Fruit fly (Drosophila melanogaster) whole organism, pupa: Measurements from ENCODE around the gene CG33270.

Source experiments
- CG10348 ChIP-seq: fragments of 200-800 bp; sonication (Bioruptor generic); IDR thresholded peaks from 2 replicates; pipeline ENCODE4 v1.3.6; 2022; ENCODE audit warnings: missing biosample characterization, missing genetic modification characterization
- CG12605 ChIP-seq: fragments of 200-800 bp; sonication (Bioruptor generic); IDR thresholded peaks from 2 replicates; pipeline ENCODE4 v1.3.6; 2022; ENCODE audit warnings: missing biosample characterization, missing genetic modification characterization
- CG13204 ChIP-seq: fragments of 200-800 bp; sonication (Bioruptor generic); optimal IDR thresholded peaks from 2 replicates; lab custom pipeline; 2018; ENCODE audit warnings: missing biosample characterization, mild to moderate bottlenecking, missing genetic modification characterization, moderate library complexity
- CG14655 ChIP-seq: fragments of 200-800 bp; sonication (Bioruptor generic); optimal IDR thresholded peaks from 3 replicates; lab custom pipeline; 2017; ENCODE audit warnings: mild to moderate bottlenecking, missing biosample characterization, missing genetic modification reagents, missing genetic modification characterization
- CG15710 ChIP-seq: fragments of 200-800 bp; sonication (Bioruptor generic); optimal IDR thresholded peaks from 2 replicates; lab custom pipeline; 2018; ENCODE audit warnings: missing biosample characterization, mild to moderate bottlenecking, missing genetic modification characterization, moderate library complexity
- CG17806 ChIP-seq: fragments of 200-800 bp; sonication (Bioruptor generic); optimal IDR thresholded peaks from 2 replicates; lab custom pipeline; 2018; ENCODE audit warnings: missing biosample characterization, mild to moderate bottlenecking, missing genetic modification characterization, moderate library complexity
- CG32121 ChIP-seq: fragments of 200-800 bp; sonication (Bioruptor generic); IDR thresholded peaks from 2 replicates; pipeline ENCODE4 v1.3.6; 2022; ENCODE audit warnings: missing biosample characterization, missing genetic modification characterization
- CG34367 ChIP-seq: fragments of 200-800 bp; sonication (Bioruptor generic); optimal IDR thresholded peaks from 2 replicates; lab custom pipeline; 2018; ENCODE audit warnings: missing biosample characterization, mild to moderate bottlenecking, missing genetic modification characterization
- CG4496 ChIP-seq: fragments of 200-800 bp; sonication (Bioruptor generic); IDR thresholded peaks from 3 replicates; pipeline ENCODE4 v1.3.6; 2022; ENCODE audit warnings: missing biosample characterization, missing genetic modification characterization
- CG8159 ChIP-seq: fragments of 200-800 bp; sonication (Bioruptor generic); optimal IDR thresholded peaks from 3 replicates; lab custom pipeline; 2018; ENCODE audit warnings: missing biosample characterization, mild to moderate bottlenecking, missing genetic modification characterization, moderate library complexity
- CG8301 ChIP-seq: fragments of 200-800 bp; sonication (Bioruptor generic); optimal IDR thresholded peaks from 2 replicates; lab custom pipeline; 2018; ENCODE audit warnings: missing biosample characterization, mild to moderate bottlenecking, missing genetic modification characterization
- CG9948 ChIP-seq: fragments of 200-800 bp; sonication (Bioruptor generic); optimal IDR thresholded peaks from 2 replicates; lab custom pipeline; 2018; ENCODE audit warnings: missing biosample characterization, mild to moderate bottlenecking, missing genetic modification characterization, moderate library complexity
- D1 ChIP-seq: fragments of 200-800 bp; sonication (Bioruptor generic); optimal IDR thresholded peaks from 2 replicates; lab custom pipeline; 2018; ENCODE audit warnings: missing biosample characterization, mild to moderate bottlenecking, missing genetic modification characterization, moderate library complexity
- EcR ChIP-seq: fragments of 200-800 bp; sonication (Bioruptor generic); optimal IDR thresholded peaks from 3 replicates; lab custom pipeline; 2019; ENCODE audit warnings: missing biosample characterization, missing genetic modification characterization, mild to moderate bottlenecking, moderate library complexity, missing genetic modification reagents
- Ets98B ChIP-seq: fragments of 200-800 bp; sonication (Bioruptor generic); IDR thresholded peaks from 2 replicates; pipeline ENCODE4 v1.3.6; 2022; ENCODE audit warnings: missing biosample characterization, missing genetic modification characterization
- Pif1A ChIP-seq: fragments of 200-800 bp; sonication (Bioruptor generic); optimal IDR thresholded peaks from 3 replicates; lab custom pipeline; 2016; ENCODE audit warnings: missing biosample characterization, missing genetic modification characterization
- Pif1B ChIP-seq: fragments of 200-800 bp; sonication (Bioruptor generic); optimal IDR thresholded peaks from 3 replicates; lab custom pipeline; 2016; ENCODE audit warnings: missing biosample characterization, missing genetic modification characterization
- Snoo ChIP-seq: fragments of 200-800 bp; sonication (Bioruptor generic); optimal IDR thresholded peaks from 3 replicates; lab custom pipeline; 2017; ENCODE audit warnings: missing biosample characterization, mild to moderate bottlenecking, missing genetic modification characterization, inconsistent platforms
- fd96Ca ChIP-seq: fragments of 200-800 bp; sonication (Bioruptor generic); IDR thresholded peaks from 3 replicates; pipeline ENCODE4 v1.3.6; 2022; ENCODE audit warnings: missing biosample characterization, missing genetic modification characterization
- gl ChIP-seq: fragments of 200-800 bp; sonication (Bioruptor generic); optimal IDR thresholded peaks from 2 replicates; lab custom pipeline; 2018; ENCODE audit warnings: missing biosample characterization, mild to moderate bottlenecking, missing genetic modification characterization
- rn ChIP-seq: fragments of 200-800 bp; sonication (Bioruptor generic); IDR thresholded peaks from 2 replicates; pipeline ENCODE4 v1.3.6; 2022; ENCODE audit warnings: missing biosample characterization, missing genetic modification characterization

Gene CG33270

dm6 chr3L:11550359-11551056 is 27.9 kb downstream of the CG33270 start:
- TF ChIP-seq CG34367 (tag; lab: Kevin White, UChicago) (no peak), CG32121 (GFP tag; lab: Robert Waterston, UW) (no peak), CG14655 (GFP tag; lab: Kevin White, UChicago) (peak; percentile 16), CG4496 (0 out of 3 replicates have a peak, but pooled peaks have one; percentile 10)

- TF ChIP-seq CG34367 (tag; lab: Kevin White, UChicago) (no peak), Ets98B (GFP tag; lab: Robert Waterston, UW) (peak; percentile 51), CG12605 (peak; percentile 58), fd96Ca (GFP tag; lab: Robert Waterston, UW) (0 out of 3 replicates have a peak, but pooled peaks have one; percentile 37)
These were observed 29.0 kb downstream of the CG33270 start for dm6 chr3L:11549432-11549831.

DNA sequence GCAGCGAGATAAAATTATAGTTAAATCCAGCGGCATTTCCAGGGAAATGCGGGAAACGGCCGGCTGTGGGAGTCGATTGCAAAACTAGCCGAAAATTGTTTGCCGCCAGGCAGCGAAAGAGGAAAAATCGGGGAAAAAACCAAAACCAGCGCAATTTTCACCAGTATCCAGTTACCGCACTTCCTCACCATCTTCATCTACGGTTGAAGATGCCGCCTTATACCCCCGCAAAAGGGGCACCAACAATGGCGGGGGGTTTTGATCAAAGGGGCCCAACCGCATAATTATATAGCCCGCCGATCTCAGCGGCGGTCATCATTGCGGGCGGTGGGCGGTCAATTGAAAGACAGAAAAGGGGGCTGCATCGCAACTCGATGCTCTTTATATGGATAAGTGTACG is 30.4 kb downstream of the CG33270 start:
- no peak for TF ChIP-seq D1

DNA sequence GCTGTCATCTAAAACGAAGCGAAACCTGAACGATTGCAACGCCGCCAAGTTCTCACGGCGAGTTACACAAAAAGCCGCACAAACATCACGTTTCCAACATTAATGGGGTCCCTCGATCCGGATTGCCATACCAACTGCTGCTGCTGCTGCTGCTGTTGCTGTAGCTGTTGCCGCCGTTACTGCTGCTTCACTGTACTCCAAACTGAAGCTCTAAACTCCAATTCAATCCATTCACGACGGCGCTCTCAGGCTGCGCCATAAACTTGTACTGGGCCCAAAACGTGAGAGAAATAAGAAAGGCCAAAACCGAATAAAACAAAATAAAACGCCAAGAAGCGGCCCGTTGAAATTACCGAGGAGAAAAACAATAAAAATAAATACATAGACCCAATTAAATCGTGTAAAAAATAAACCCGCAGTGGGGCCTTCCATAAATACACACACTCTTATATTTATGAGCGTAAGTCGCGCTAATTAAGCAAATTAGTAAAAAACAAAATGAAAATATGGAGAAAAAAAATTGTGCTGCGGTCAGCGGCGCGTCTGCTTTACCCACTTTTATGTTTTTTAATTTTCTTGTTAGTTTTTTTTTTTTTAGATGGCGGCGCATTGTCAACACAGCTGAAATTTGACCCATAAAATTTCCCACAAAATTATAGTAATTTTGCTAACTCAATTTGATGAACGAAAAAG is 31.0 kb downstream of the CG33270 start:
- TF ChIP-seq Pif1A (GFP tag; lab: Kevin White, UChicago) (no peak), EcR (GFP tag; lab: Kevin White, UChicago) (no peak), CG32121 (GFP tag; lab: Robert Waterston, UW) (no peak; the same call in 1 of the 2 replicates), Ets98B (GFP tag; lab: Robert Waterston, UW) (peak; percentile 13; the same call in 1 of the 2 replicates), CG8301 (tag; lab: Kevin White, UChicago) (no peak)

DNA sequence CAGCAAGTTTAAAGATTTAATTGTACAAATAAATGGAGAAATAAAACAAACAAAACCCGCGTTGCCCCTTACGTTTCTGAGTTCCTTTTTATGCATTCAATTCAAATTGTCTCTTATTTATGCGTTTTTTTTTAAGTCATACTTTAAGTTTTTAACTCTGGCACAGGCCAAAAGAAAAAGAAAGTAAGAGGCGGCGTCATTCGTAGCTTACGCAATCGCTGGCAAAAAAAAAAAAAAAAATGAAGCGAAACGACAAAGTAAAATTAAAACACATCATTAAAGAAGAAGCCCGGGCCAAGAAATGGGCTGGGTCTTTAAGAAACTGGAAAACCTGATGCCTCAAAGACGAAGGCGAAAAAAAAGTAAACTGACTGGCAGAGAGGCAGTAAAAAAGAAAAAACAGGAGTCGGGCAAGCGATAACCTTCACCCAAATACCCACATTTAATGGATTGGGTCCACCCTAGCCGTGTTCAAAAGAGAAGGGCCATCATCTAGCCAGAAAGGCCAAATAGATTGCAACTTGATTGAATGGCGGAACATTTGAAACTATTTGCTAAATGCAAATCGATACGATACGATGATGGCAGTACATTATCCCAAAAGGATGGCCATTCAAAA is 34.6 kb downstream of the CG33270 start:
- TF ChIP-seq Ets98B (GFP tag; lab: Robert Waterston, UW) (no peak), CG12605 (no peak), Snoo (tag; lab: Kevin White, UChicago) (no peak), CG34367 (tag; lab: Kevin White, UChicago) (no peak), CG9948 (tag; lab: Kevin White, UChicago) (no peak), CG8301 (tag; lab: Kevin White, UChicago) (no peak), CG13204 (no peak), Pif1B (no peak), CG15710 (tag; lab: Kevin White, UChicago) (no peak), CG14655 (GFP tag; lab: Kevin White, UChicago) (no peak), CG17806 (tag; lab: Kevin White, UChicago) (no peak), CG8159 (peak; percentile 83), CG32121 (GFP tag; lab: Robert Waterston, UW) (no peak), CG4496 (0 out of 3 replicates have a peak, but pooled peaks have one; percentile 22), CG10348 (no peak), rn (GFP tag; lab: Robert Waterston, UW) (no peak), gl (tag; lab: Kevin White, UChicago) (no peak)

DNA sequence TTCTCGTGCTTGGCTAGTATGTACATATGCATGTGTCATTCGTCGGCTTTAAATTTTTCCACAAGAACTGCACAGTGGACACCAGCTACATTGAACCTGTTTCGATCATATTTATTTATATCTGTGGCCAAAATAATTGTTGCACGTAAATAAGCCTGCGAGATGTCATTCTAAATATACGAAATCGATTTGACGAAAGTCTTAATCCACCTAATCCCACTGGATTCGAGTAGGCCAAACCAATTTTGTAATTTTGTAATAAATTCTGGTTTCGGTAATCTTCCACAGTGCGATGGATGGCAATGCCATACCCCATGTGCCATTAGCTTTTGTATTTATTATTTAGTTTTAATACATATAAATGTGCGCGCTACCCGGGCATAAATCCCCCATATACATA is 35.5 kb downstream of the CG33270 start:
- TF ChIP-seq EcR (GFP tag; lab: Kevin White, UChicago) (no peak), CG17806 (tag; lab: Kevin White, UChicago) (no peak), gl (tag; lab: Kevin White, UChicago) (no peak)
- TF ChIP-seq, all 21 proteins: peak for 0

DNA sequence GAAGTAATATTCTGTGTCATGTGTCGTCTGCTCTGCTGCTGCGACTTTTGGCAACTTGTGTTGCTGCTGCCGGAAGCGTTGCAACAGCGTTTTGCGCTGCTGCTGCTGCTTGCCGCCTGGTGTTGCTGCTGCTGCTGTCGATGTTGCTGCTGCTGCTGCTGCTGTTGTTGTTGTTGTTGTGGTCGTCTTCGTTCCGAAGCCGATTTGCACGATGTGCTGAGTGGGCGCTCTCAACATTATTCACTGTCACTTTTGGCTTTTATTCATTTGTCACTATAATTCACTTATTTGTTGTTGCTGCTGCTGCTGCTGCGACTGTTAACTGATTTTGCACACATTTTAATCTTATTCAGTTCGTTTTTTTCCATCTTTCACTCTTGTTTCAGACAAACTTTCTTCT is 36.0 kb downstream of the CG33270 start:
- TF ChIP-seq CG32121 (GFP tag; lab: Robert Waterston, UW) (no peak), CG8301 (tag; lab: Kevin White, UChicago) (no peak), CG8159 (no peak), CG15710 (tag; lab: Kevin White, UChicago) (no peak)
